Fruit fly (Drosophila melanogaster) whole organism, embryonic: ENCODE data around the gene CG10660.

Experiments used
- CG10543 ChIP-seq: fragments of 200-800 bp; sonication (Bioruptor generic); optimal IDR thresholded peaks from 3 replicates; lab custom pipeline; 2017; ENCODE audit warnings: missing biosample characterization, mild to moderate bottlenecking, missing genetic modification characterization, moderate library complexity
- CG11560 ChIP-seq: fragments of 200-800 bp; sonication (Bioruptor generic); IDR thresholded peaks from 3 replicates; pipeline ENCODE4 v1.3.6; 2022; ENCODE audit warnings: missing biosample characterization, missing genetic modification characterization
- CG12104 ChIP-seq: fragments of 200-800 bp; sonication (Bioruptor generic); optimal IDR thresholded peaks from 3 replicates; lab custom pipeline; 2016; ENCODE audit warnings: missing biosample characterization, missing genetic modification characterization
- CG1233 ChIP-seq: fragments of 200-800 bp; sonication (Bioruptor generic); optimal IDR thresholded peaks from 4 replicates; lab custom pipeline; 2018; ENCODE audit warnings: missing biosample characterization, mild to moderate bottlenecking, missing genetic modification characterization
- CG14860 ChIP-seq: fragments of 200-800 bp; sonication (Bioruptor generic); IDR thresholded peaks from 3 replicates; pipeline ENCODE4 v1.3.6; 2022; ENCODE audit warnings: missing biosample characterization, missing genetic modification characterization; ENCODE audit not compliant: partially characterized antibody
- CG15073 ChIP-seq: fragments of 200-800 bp; sonication (Bioruptor generic); optimal IDR thresholded peaks from 2 replicates; lab custom pipeline; 2016; ENCODE audit warnings: missing biosample characterization, missing genetic modification characterization
- CG30431 ChIP-seq: fragments of 200-800 bp; sonication (Bioruptor generic); optimal IDR thresholded peaks from 2 replicates; lab custom pipeline; 2017; ENCODE audit warnings: missing biosample characterization, missing genetic modification characterization
- CG3281 ChIP-seq: fragments of 200-800 bp; sonication (Bioruptor generic); optimal IDR thresholded peaks from 3 replicates; lab custom pipeline; 2017; ENCODE audit warnings: missing biosample characterization, mild to moderate bottlenecking, missing genetic modification characterization
- CG3407 ChIP-seq: fragments of 200-800 bp; sonication (Bioruptor generic); optimal IDR thresholded peaks from 2 replicates; lab custom pipeline; 2018; ENCODE audit warnings: missing biosample characterization, mild to moderate bottlenecking, missing genetic modification characterization
- CG4424 ChIP-seq: fragments of 200-800 bp; sonication (Bioruptor generic); optimal IDR thresholded peaks from 3 replicates; lab custom pipeline; 2016; ENCODE audit warnings: missing biosample characterization, missing genetic modification characterization
- CG6689 ChIP-seq: fragments of 200-800 bp; sonication (Bioruptor generic); IDR thresholded peaks from 2 replicates; pipeline ENCODE4 v1.3.6; 2022; ENCODE audit warnings: missing biosample characterization, missing genetic modification characterization
- CG7745 ChIP-seq: fragments of 200-800 bp; sonication (Bioruptor generic); optimal IDR thresholded peaks from 2 replicates; lab custom pipeline; 2018; ENCODE audit warnings: missing biosample characterization, mild to moderate bottlenecking, missing genetic modification characterization, moderate library complexity
- CG7963 ChIP-seq: fragments of 200-800 bp; sonication (Bioruptor generic); IDR thresholded peaks from 3 replicates; pipeline ENCODE4 v1.3.6; 2022; ENCODE audit warnings: missing biosample characterization, missing genetic modification characterization; ENCODE audit not compliant: partially characterized antibody
- CG8281 ChIP-seq: fragments of 200-800 bp; sonication (Bioruptor generic); optimal IDR thresholded peaks from 2 replicates; lab custom pipeline; 2018; ENCODE audit warnings: missing biosample characterization, mild to moderate bottlenecking, missing genetic modification characterization, moderate library complexity
- CG8388 ChIP-seq: fragments of 200-800 bp; sonication (Bioruptor generic); optimal IDR thresholded peaks from 2 replicates; lab custom pipeline; 2019; ENCODE audit warnings: missing biosample characterization, mild to moderate bottlenecking, missing genetic modification characterization, moderate library complexity
- CG9727 ChIP-seq: fragments of 200-800 bp; sonication (Bioruptor generic); optimal IDR thresholded peaks from 3 replicates; lab custom pipeline; 2017; ENCODE audit warnings: missing biosample characterization, mild to moderate bottlenecking, missing genetic modification characterization
- CrebB ChIP-seq: fragments of 200-800 bp; sonication (Bioruptor generic); optimal IDR thresholded peaks from 3 replicates; lab custom pipeline; 2018; ENCODE audit warnings: missing biosample characterization, mild to moderate bottlenecking, missing genetic modification characterization
- D19A ChIP-seq: fragments of 200-800 bp; optimal IDR thresholded peaks from 3 replicates; lab custom pipeline; 2019; ENCODE audit warnings: missing biosample characterization, mild to moderate bottlenecking, missing genetic modification characterization, moderate library complexity
- Dip2 ChIP-seq: fragments of 200-800 bp; sonication (Bioruptor generic); IDR thresholded peaks from 2 replicates; pipeline ENCODE4 v1.3.6; 2022; ENCODE audit warnings: missing biosample characterization, missing genetic modification characterization
- Fer3 ChIP-seq: fragments of 200-800 bp; sonication (Bioruptor generic); optimal IDR thresholded peaks from 2 replicates; lab custom pipeline; 2018; ENCODE audit warnings: missing biosample characterization, mild to moderate bottlenecking, missing genetic modification characterization, moderate library complexity
- H15 ChIP-seq: fragments of 200-800 bp; sonication (Bioruptor generic); IDR thresholded peaks from 3 replicates; pipeline ENCODE4 v1.3.6; 2022; ENCODE audit warnings: missing biosample characterization, missing genetic modification characterization
- HmgD ChIP-seq: fragments of 200-800 bp; sonication (Bioruptor generic); optimal IDR thresholded peaks from 3 replicates; lab custom pipeline; 2016; ENCODE audit warnings: missing biosample characterization, missing genetic modification characterization
- HmgZ ChIP-seq: fragments of 200-800 bp; sonication (Bioruptor generic); optimal IDR thresholded peaks from 2 replicates; lab custom pipeline; 2018; ENCODE audit warnings: missing biosample characterization, mild to moderate bottlenecking, missing genetic modification characterization
- Hr3 ChIP-seq: fragments of 200-800 bp; sonication (Bioruptor generic); optimal IDR thresholded peaks from 3 replicates; lab custom pipeline; 2016; ENCODE audit warnings: missing biosample characterization, missing genetic modification characterization
- MBD-R2 ChIP-seq: fragments of 200-800 bp; sonication (Bioruptor generic); IDR thresholded peaks from 2 replicates; pipeline ENCODE4 v1.3.6; 2022; ENCODE audit warnings: missing biosample characterization, missing genetic modification characterization
- Med ChIP-seq: fragments of 200-800 bp; sonication (Bioruptor generic); peaks from one replicate; lab custom pipeline; 2016; ENCODE audit warnings: missing biosample characterization, missing genetic modification characterization, mild to moderate bottlenecking, inconsistent platforms, moderate library complexity
- Nf-YC ChIP-seq: fragments of 200-800 bp; optimal IDR thresholded peaks from 3 replicates; lab custom pipeline; 2019; ENCODE audit warnings: missing biosample characterization, mild to moderate bottlenecking, missing genetic modification characterization, moderate library complexity
- Ssrp ChIP-seq: fragments of 200-800 bp; sonication (Bioruptor generic); optimal IDR thresholded peaks from 2 replicates; lab custom pipeline; 2018; ENCODE audit warnings: missing biosample characterization, mild to moderate bottlenecking, missing genetic modification characterization, moderate library complexity
- TFAM ChIP-seq: fragments of 200-800 bp; sonication (Bioruptor generic); optimal IDR thresholded peaks from 2 replicates; lab custom pipeline; 2017; ENCODE audit warnings: missing biosample characterization, missing genetic modification characterization, inconsistent platforms
- Vsx1 ChIP-seq: fragments of 200-800 bp; sonication (Bioruptor generic); optimal IDR thresholded peaks from 2 replicates; lab custom pipeline; 2017; ENCODE audit warnings: missing biosample characterization, mild to moderate bottlenecking, missing genetic modification characterization, missing genetic modification reagents
- cato ChIP-seq: fragments of 200-800 bp; sonication (Bioruptor generic); optimal IDR thresholded peaks from 2 replicates; lab custom pipeline; 2016; ENCODE audit warnings: missing biosample characterization, missing genetic modification characterization, borderline replicate concordance
- chinmo ChIP-seq: fragments of 200-800 bp; sonication (Bioruptor generic); IDR thresholded peaks from 4 replicates; pipeline ENCODE4 v1.3.6; 2022; ENCODE audit warnings: missing biosample characterization, missing genetic modification characterization; ENCODE audit not compliant: partially characterized antibody
- da ChIP-seq: fragments of 200-800 bp; sonication (Bioruptor generic); optimal IDR thresholded peaks from 2 replicates; lab custom pipeline; 2016; ENCODE audit warnings: missing biosample characterization, missing genetic modification characterization
- dmrt11E ChIP-seq: fragments of 200-800 bp; sonication (Bioruptor generic); optimal IDR thresholded peaks from 3 replicates; lab custom pipeline; 2018; ENCODE audit warnings: missing biosample characterization, mild to moderate bottlenecking, missing genetic modification characterization, moderate library complexity
- ems ChIP-seq: fragments of 200-800 bp; sonication (Bioruptor generic); optimal IDR thresholded peaks from 3 replicates; lab custom pipeline; 2016; ENCODE audit warnings: missing biosample characterization, missing genetic modification characterization
- ewg ChIP-seq: fragments of 200-800 bp; sonication (Bioruptor generic); optimal IDR thresholded peaks from 3 replicates; lab custom pipeline; 2017; ENCODE audit warnings: mild to moderate bottlenecking, missing biosample characterization, missing genetic modification reagents, missing genetic modification characterization
- gcm2 ChIP-seq: fragments of 200-800 bp; sonication (Bioruptor generic); optimal IDR thresholded peaks from 2 replicates; lab custom pipeline; 2016; ENCODE audit warnings: missing biosample characterization, missing genetic modification characterization
- her ChIP-seq: fragments of 200-800 bp; sonication (Bioruptor generic); optimal IDR thresholded peaks from 2 replicates; lab custom pipeline; 2016; ENCODE audit warnings: missing biosample characterization, missing genetic modification characterization
- hkb ChIP-seq, 2 experiments: fragments of 200-800 bp in 1 of 2; fragments of >200 bp in 1 of 2; sonication (Bioruptor generic) in 1 of 2; IDR thresholded peaks in 1 of 2; optimal IDR thresholded peaks in 1 of 2; 2 replicates each; pipeline versions ENCODE4 v1.3.6 to Lab custom; 2017 to 2022; ENCODE audit warnings: missing biosample characterization in 1 of 2, missing genetic modification characterization in 1 of 2
- kni ChIP-seq: fragments of 200-800 bp; sonication (Bioruptor generic); optimal IDR thresholded peaks from 3 replicates; lab custom pipeline; 2017; ENCODE audit warnings: mild to moderate bottlenecking, missing biosample characterization, missing genetic modification reagents, missing genetic modification characterization
- lbe ChIP-seq: fragments of 200-800 bp; sonication (Bioruptor generic); optimal IDR thresholded peaks from 2 replicates; lab custom pipeline; 2016; ENCODE audit warnings: missing biosample characterization, mild to moderate bottlenecking, missing genetic modification characterization
- nmo ChIP-seq: fragments of 200-800 bp; sonication (Bioruptor generic); optimal IDR thresholded peaks from 2 replicates; lab custom pipeline; 2018; ENCODE audit warnings: missing biosample characterization, mild to moderate bottlenecking, missing genetic modification characterization, moderate library complexity
- org-1 ChIP-seq: fragments of 200-800 bp; sonication (Bioruptor generic); optimal IDR thresholded peaks from 2 replicates; lab custom pipeline; 2017; ENCODE audit warnings: missing biosample characterization, missing genetic modification characterization
- sens-2 ChIP-seq: fragments of 200-800 bp; sonication (Bioruptor generic); IDR thresholded peaks from 2 replicates; pipeline ENCODE4 v1.3.6; 2022; ENCODE audit warnings: missing biosample characterization, missing genetic modification characterization
- sim ChIP-seq: fragments of 200-800 bp; sonication (Bioruptor generic); IDR thresholded peaks from 2 replicates; pipeline ENCODE4 v1.3.6; 2022; ENCODE audit warnings: missing biosample characterization, missing genetic modification characterization
- slp2 ChIP-seq: fragments of 200-800 bp; sonication (Bioruptor generic); optimal IDR thresholded peaks from 2 replicates; lab custom pipeline; 2016; ENCODE audit warnings: missing biosample characterization, missing genetic modification characterization
- so ChIP-seq: fragments of 200-800 bp; sonication (Bioruptor generic); IDR thresholded peaks from 3 replicates; pipeline ENCODE4 v1.3.6; 2022; ENCODE audit warnings: missing biosample characterization, missing genetic modification characterization
- unpg ChIP-seq: fragments of 200-800 bp; sonication (Bioruptor generic); optimal IDR thresholded peaks from 3 replicates; lab custom pipeline; 2018; ENCODE audit warnings: missing biosample characterization, mild to moderate bottlenecking, missing genetic modification characterization, moderate library complexity

The CG10660 gene

dm6 chr3L:12456916-12457662 lies 33.4 kb downstream of the CG10660 start (continued):
- no peak for TF ChIP-seq CG10543 (GFP tag; lab: Kevin White, UChicago)
- peak; percentile 64 for TF ChIP-seq cato (GFP tag; lab: Kevin White, UChicago)
- no peak for TF ChIP-seq Dip2 (GFP tag; lab: Robert Waterston, UW)
- TF ChIP-seq nmo (GFP tag; lab: Kevin White, UChicago): peak; percentile 94
- no peak for TF ChIP-seq H15 (GFP tag; lab: Robert Waterston, UW)
- peak; percentile 64 for TF ChIP-seq ewg (GFP tag; lab: Kevin White, UChicago)
- peak; percentile 16 for TF ChIP-seq slp2 (GFP tag; lab: Kevin White, UChicago)
- TF ChIP-seq CG9727 (GFP tag; lab: Kevin White, UChicago): peak; percentile 93
- TF ChIP-seq so (GFP tag; lab: Robert Waterston, UW): peak; percentile 42; the same call in 1 of the 3 replicates
- peak; percentile 47; the same call in 1 of the 2 replicates for TF ChIP-seq sim
- no peak for TF ChIP-seq ems (GFP tag; lab: Kevin White, UChicago)
- TF ChIP-seq CG7963 (GFP tag; lab: Robert Waterston, UW): no peak
- TF ChIP-seq unpg (GFP tag; lab: Kevin White, UChicago): peak; percentile 84
- peak; percentile 24 for TF ChIP-seq Med (GFP tag; lab: Kevin White, UChicago)
- peak; percentile 40 for TF ChIP-seq Nf-YC (tag; lab: Kevin White, UChicago)
- peak; percentile 58 for TF ChIP-seq Fer3 (tag; lab: Kevin White, UChicago)
- TF ChIP-seq CG6689 (GFP tag; lab: Robert Waterston, UW): peak; percentile 71; the same call in 1 of the 2 replicates
- TF ChIP-seq CG4424 (GFP tag; lab: Kevin White, UChicago): peak; percentile 88
- TF ChIP-seq CG14860 (GFP tag; lab: Robert Waterston, UW): no peak
- no peak for TF ChIP-seq HmgD (GFP tag; lab: Kevin White, UChicago)
- peak; percentile 71 for TF ChIP-seq org-1
- TF ChIP-seq MBD-R2 (GFP tag; lab: Robert Waterston, UW): no peak
- no peak for TF ChIP-seq da (GFP tag; lab: Kevin White, UChicago)
- TF ChIP-seq TFAM (GFP tag; lab: Kevin White, UChicago): no peak
- peak; percentile 59 for TF ChIP-seq CG8281 (tag; lab: Kevin White, UChicago)
- TF ChIP-seq HmgZ: peak; percentile 5
- TF ChIP-seq her (GFP tag; lab: Kevin White, UChicago): no peak
- no peak for TF ChIP-seq CG3281
- TF ChIP-seq gcm2 (GFP tag; lab: Kevin White, UChicago): no peak
- no peak for TF ChIP-seq chinmo
- TF ChIP-seq CG8388 (GFP tag; lab: Kevin White, UChicago): peak; percentile 92
- peak; percentile 97 for TF ChIP-seq dmrt11E (tag; lab: Kevin White, UChicago)
- TF ChIP-seq hkb (optimal IDR thresholded peaks at IDR 0.05; lab: Kevin White, UChicago): no peak
- TF ChIP-seq hkb (GFP tag; IDR thresholded peaks at IDR 0.05; lab: Robert Waterston, UW): peak; percentile 64
- TF ChIP-seq lbe (GFP tag; lab: Kevin White, UChicago): no peak
- TF ChIP-seq Vsx1 (GFP tag; lab: Kevin White, UChicago): peak; percentile 76
- peak; percentile 79 for TF ChIP-seq CG1233 (GFP tag; lab: Kevin White, UChicago)
- peak; percentile 72 for TF ChIP-seq CG12104 (GFP tag; lab: Kevin White, UChicago)
- TF ChIP-seq CG11560 (tag; lab: Robert Waterston, UW): no peak
- TF ChIP-seq Hr3: peak; percentile 78
- TF ChIP-seq CG3407 (GFP tag; lab: Kevin White, UChicago): peak; percentile 69
- TF ChIP-seq Ssrp (tag; lab: Kevin White, UChicago): peak; percentile 90
- peak; percentile 12 for TF ChIP-seq kni (GFP tag; lab: Kevin White, UChicago)
- no peak for TF ChIP-seq CG7745
- TF ChIP-seq CG30431 (GFP tag; lab: Kevin White, UChicago): peak; percentile 56
- TF ChIP-seq D19A (tag; lab: Kevin White, UChicago): peak; percentile 88
- TF ChIP-seq CG15073 (GFP tag; lab: Kevin White, UChicago): no peak
- TF ChIP-seq CrebB: peak; percentile 10
- TF ChIP-seq sens-2 (GFP tag; lab: Robert Waterston, UW): peak; percentile 36; the same call in 1 of the 2 replicates
